Fruit fly (Drosophila melanogaster): ENCODE measurements around the gene ro.

Gene ro

DNA sequence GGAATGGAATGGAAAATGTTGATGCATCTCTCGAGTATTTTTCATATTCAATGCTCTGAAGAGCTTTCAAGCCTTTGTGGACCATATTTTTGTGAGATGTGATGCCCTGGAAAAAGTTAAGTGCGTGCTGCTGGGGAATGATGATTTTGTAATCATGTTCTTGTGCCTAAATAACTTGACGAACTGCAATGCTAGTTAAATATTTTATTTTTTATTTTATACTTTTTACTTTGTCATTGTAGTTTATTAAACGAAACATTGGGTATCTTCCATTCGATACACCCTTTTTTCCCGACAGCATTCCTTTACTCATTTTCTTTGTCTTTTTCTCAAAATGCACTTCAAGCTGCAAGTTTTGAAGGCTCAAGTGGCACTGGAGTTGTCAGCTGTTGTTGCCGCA, 19.0 kb upstream of the ro start (continued):
- TF ChIP-seq CG4617 (GFP tag; optimal IDR thresholded peaks at IDR 0.05; ENCODE audit: borderline replicate concordance), result no peak
- TF ChIP-seq hkb (optimal IDR thresholded peaks at IDR 0.05), result no peak
- TF ChIP-seq hkb (GFP tag; IDR thresholded peaks at IDR 0.05), result 0 out of 2 replicates have a peak, but pooled peaks have one; percentile 28
- TF ChIP-seq CG32767 (GFP tag; IDR thresholded peaks at IDR 0.05), result peak; percentile 56; the same call in 1 of the 2 replicates
- no peak for TF ChIP-seq CG13624 (GFP tag; optimal IDR thresholded peaks at IDR 0.05)
- TF ChIP-seq tin (GFP tag; optimal IDR thresholded peaks at IDR 0.05), result peak; percentile 49
- peak in 1 of 2 experiments; percentile 44 for TF ChIP-seq dpn (GFP tag; optimal IDR thresholded peaks at IDR 0.05)
- 0 out of 2 replicates have a peak, but pooled peaks have one; percentile 13 for TF ChIP-seq CG11247 (GFP tag; IDR thresholded peaks at IDR 0.05)
- TF ChIP-seq CG10267 (tag; optimal IDR thresholded peaks at IDR 0.05), result peak; percentile 28
- TF ChIP-seq CG11456 (GFP tag; IDR thresholded peaks at IDR 0.05), result 0 out of 3 replicates have a peak, but pooled peaks have one; percentile 47
- peak; percentile 59 for TF ChIP-seq CG10979 (tag; optimal IDR thresholded peaks at IDR 0.05)
- TF ChIP-seq Rx (GFP tag; IDR thresholded peaks at IDR 0.05), result 0 out of 2 replicates have a peak, but pooled peaks have one; percentile 24
- no peak for TF ChIP-seq Hmx (GFP tag; optimal IDR thresholded peaks at IDR 0.05)
- peak; percentile 35 for TF ChIP-seq Chrac-16 (GFP tag; optimal IDR thresholded peaks at IDR 0.05)
- TF ChIP-seq Spps (tag; optimal IDR thresholded peaks at IDR 0.05), result peak; percentile 19
- TF ChIP-seq CG1603 (tag; optimal IDR thresholded peaks at IDR 0.05), result peak; percentile 9
- TF ChIP-seq lilli (GFP tag; optimal IDR thresholded peaks at IDR 0.05), result peak; percentile 11
- TF ChIP-seq chn (GFP tag; optimal IDR thresholded peaks at IDR 0.05), result peak; percentile 1
- TF ChIP-seq nerfin-2 (GFP tag; IDR thresholded peaks at IDR 0.05; ENCODE audit: partially characterized antibody), result no peak
- TF ChIP-seq BtbVII (GFP tag; optimal IDR thresholded peaks at IDR 0.05), result no peak
- TF ChIP-seq trem (tag; optimal IDR thresholded peaks at IDR 0.05), result peak; percentile 11
- TF ChIP-seq Gug (GFP tag; IDR thresholded peaks at IDR 0.05), result peak; percentile 36; the same call in 2 of the 4 replicates
- TF ChIP-seq CG17829 (tag; optimal IDR thresholded peaks at IDR 0.05), result peak; percentile 30
- no peak for TF ChIP-seq CG34224 (GFP tag; IDR thresholded peaks at IDR 0.05; ENCODE audit: partially characterized antibody)
- TF ChIP-seq pan (optimal IDR thresholded peaks at IDR 0.05), result no peak
- peak in 1 of 2 experiments; percentile 65 for TF ChIP-seq pan (GFP tag; optimal IDR thresholded peaks at IDR 0.05 in 1 of 2, IDR thresholded peaks at IDR 0.05 in 1 of 2)
- TF ChIP-seq CG30403 (GFP tag; optimal IDR thresholded peaks at IDR 0.05), result peak; percentile 32
- TF ChIP-seq kni (GFP tag; optimal IDR thresholded peaks at IDR 0.05), result no peak
- TF ChIP-seq bcd (GFP tag; optimal IDR thresholded peaks at IDR 0.05), result no peak
- TF ChIP-seq lola (GFP tag; optimal IDR thresholded peaks at IDR 0.05), result peak in 1 of 3 experiments; percentile 34
- TF ChIP-seq sim (GFP tag; IDR thresholded peaks at IDR 0.05), result peak; percentile 29; the same call in 1 of the 2 replicates
- TF ChIP-seq CG15514 (GFP tag; optimal IDR thresholded peaks at IDR 0.05), result no peak
- peak; percentile 48; the same call in 1 of the 3 replicates for TF ChIP-seq H15 (GFP tag; IDR thresholded peaks at IDR 0.05)
- TF ChIP-seq E2f2 (GFP tag; IDR thresholded peaks at IDR 0.05), result peak; percentile 30; the same call in 1 of the 2 replicates
- TF ChIP-seq CG9817 (tag; optimal IDR thresholded peaks at IDR 0.05), result no peak
- TF ChIP-seq CG17328 (GFP tag; IDR thresholded peaks at IDR 0.05), result peak; percentile 73
- peak; percentile 23 for TF ChIP-seq Hr3 (GFP tag; optimal IDR thresholded peaks at IDR 0.05)
- TF ChIP-seq Hsf (GFP tag; optimal IDR thresholded peaks at IDR 0.05), result peak; percentile 10
- TF ChIP-seq tna (GFP tag; IDR thresholded peaks at IDR 0.05; ENCODE audit: partially characterized antibody), result no peak
- peak; percentile 25 for TF ChIP-seq CG15269 (tag; optimal IDR thresholded peaks at IDR 0.05)
- TF ChIP-seq unpg (GFP tag; optimal IDR thresholded peaks at IDR 0.05), result peak; percentile 57
- TF ChIP-seq CG2678 (tag; optimal IDR thresholded peaks at IDR 0.05), result peak; percentile 52
- no peak for TF ChIP-seq Mrtf (GFP tag; IDR thresholded peaks at IDR 0.05)
- TF ChIP-seq ssp (GFP tag; IDR thresholded peaks at IDR 0.05), result peak; percentile 22; the same call in 1 of the 2 replicates
- TF ChIP-seq CG10274 (GFP tag; optimal IDR thresholded peaks at IDR 0.05), result no peak
- TF ChIP-seq row (GFP tag; IDR thresholded peaks at IDR 0.05), result peak; percentile 69
- TF ChIP-seq CG8359 (GFP tag; optimal IDR thresholded peaks at IDR 0.05; ENCODE audit: borderline replicate concordance), result no peak
- peak in 1 of 2 experiments; percentile 76 for TF ChIP-seq bsh (GFP tag; optimal IDR thresholded peaks at IDR 0.05)
- peak; percentile 74 for TF ChIP-seq Drgx (GFP tag; IDR thresholded peaks at IDR 0.05)
- TF ChIP-seq nmo (GFP tag; optimal IDR thresholded peaks at IDR 0.05), result peak; percentile 53

All from whole organism, embryonic.